Worm (Caenorhabditis elegans) whole organism, L3 larva: ENCODE measurements around the gene srj-44.

Source experiments
- ama-1 ChIP-seq: fragments of 150-350 bp; optimal IDR thresholded peaks from 2 replicates; lab custom pipeline; 2018
- ceh-28 ChIP-seq: fragments of 150-350 bp; optimal IDR thresholded peaks from 2 replicates; lab custom pipeline; 2014; ENCODE audit warnings: missing biosample characterization, missing genetic modification reagents, missing genetic modification characterization
- ceh-9 ChIP-seq: sonication (generic microtip); optimal IDR thresholded peaks from 2 replicates; lab custom pipeline; 2018; ENCODE audit warnings: missing biosample characterization, missing genetic modification characterization
- egl-5 ChIP-seq: fragments of 150-350 bp; optimal IDR thresholded peaks from 2 replicates; lab custom pipeline; 2017; ENCODE audit warnings: missing biosample characterization, missing genetic modification reagents, missing genetic modification characterization, inconsistent platforms
- elt-3 ChIP-seq, 3 experiments: fragments of 150-350 bp in 1 of 3; sonication (generic microtip) in 2 of 3; optimal IDR thresholded peaks; 2 replicates in 2 of 3; 4 replicates in 1 of 3; lab custom pipeline; 2014 to 2017; ENCODE audit warnings: missing biosample characterization in 3 of 3, missing genetic modification characterization in 3 of 3
- eor-1 ChIP-seq, 2 experiments: fragments of 150-350 bp; optimal IDR thresholded peaks; 2 replicates each; lab custom pipeline; 2014 to 2018; ENCODE audit warnings: missing biosample characterization in 2 of 2, missing genetic modification characterization in 2 of 2
- fkh-2 ChIP-seq: fragments of 150-350 bp; optimal IDR thresholded peaks from 2 replicates; lab custom pipeline; 2014; ENCODE audit warnings: missing biosample characterization, missing genetic modification reagents, missing genetic modification characterization
- fos-1 ChIP-seq: fragments of 150-350 bp; optimal IDR thresholded peaks from 2 replicates; lab custom pipeline; 2014; ENCODE audit warnings: missing biosample characterization, missing genetic modification characterization
- hmg-11 ChIP-seq: sonication (generic microtip); optimal IDR thresholded peaks from 2 replicates; lab custom pipeline; 2016; ENCODE audit warnings: missing genetic modification characterization, missing compliant biosample characterization
- mdl-1 ChIP-seq: fragments of 150-350 bp; optimal IDR thresholded peaks from 2 replicates; lab custom pipeline; 2014; ENCODE audit warnings: missing biosample characterization, missing genetic modification characterization
- nhr-23 ChIP-seq: fragments of 150-350 bp; optimal IDR thresholded peaks from 2 replicates; lab custom pipeline; 2014; ENCODE audit warnings: missing biosample characterization, missing genetic modification reagents, missing genetic modification characterization
- nhr-25 ChIP-seq: sonication (generic microtip); optimal IDR thresholded peaks from 2 replicates; lab custom pipeline; 2017; ENCODE audit warnings: missing biosample characterization, missing genetic modification characterization
- nhr-28 ChIP-seq: fragments of 150-350 bp; optimal IDR thresholded peaks from 2 replicates; lab custom pipeline; 2014; ENCODE audit warnings: missing biosample characterization, missing genetic modification characterization
- nhr-43 ChIP-seq: sonication (generic microtip); optimal IDR thresholded peaks from 2 replicates; lab custom pipeline; 2016; ENCODE audit warnings: mild to moderate bottlenecking, missing genetic modification characterization, missing compliant biosample characterization; ENCODE audit not compliant: poor library complexity, severe bottlenecking
- nhr-77 ChIP-seq: fragments of 150-350 bp; optimal IDR thresholded peaks from 2 replicates; lab custom pipeline; 2014; ENCODE audit warnings: missing biosample characterization, missing genetic modification characterization
- pqm-1 ChIP-seq: fragments of 150-350 bp; optimal IDR thresholded peaks from 2 replicates; lab custom pipeline; 2017; ENCODE audit warnings: missing biosample characterization, missing genetic modification characterization, inconsistent platforms
- sea-2 ChIP-seq: fragments of 150-350 bp; sonication (generic microtip); optimal IDR thresholded peaks from 4 replicates; lab custom pipeline; 2014; ENCODE audit warnings: missing biosample characterization, missing genetic modification reagents, missing genetic modification characterization
- skn-1 ChIP-seq: fragments of 150-350 bp; optimal IDR thresholded peaks from 2 replicates; lab custom pipeline; 2014; ENCODE audit warnings: missing biosample characterization, missing genetic modification characterization
- snpc-4 ChIP-seq: fragments of 150-350 bp; optimal IDR thresholded peaks from 2 replicates; lab custom pipeline; 2014; ENCODE audit warnings: missing biosample characterization, missing genetic modification characterization
- tbx-2 ChIP-seq: sonication (generic microtip); optimal IDR thresholded peaks from 2 replicates; lab custom pipeline; 2016; ENCODE audit warnings: mild to moderate bottlenecking, missing genetic modification characterization, missing compliant biosample characterization
- unc-62 ChIP-seq: fragments of 150-350 bp; sonication (generic microtip); optimal IDR thresholded peaks from 4 replicates; lab custom pipeline; 2014; ENCODE audit warnings: missing biosample characterization, missing genetic modification reagents, missing genetic modification characterization
- zag-1 ChIP-seq: fragments of 150-350 bp; optimal IDR thresholded peaks from 2 replicates; lab custom pipeline; 2014; ENCODE audit warnings: missing biosample characterization, missing genetic modification characterization
- ztf-11 ChIP-seq: fragments of 150-350 bp; optimal IDR thresholded peaks from 2 replicates; lab custom pipeline; 2014; ENCODE audit warnings: missing biosample characterization, missing genetic modification characterization

The srj-44 gene

ce11 chrV:2800676-2801075, 45.0 kb downstream of the srj-44 start:
- TF ChIP-seq tbx-2 (tag; lab: Kevin White, UChicago) (no peak), pqm-1 (tag; lab: Kevin White, UChicago) (no peak), elt-3 (tag; optimal IDR thresholded peaks at IDR 0.05; lab: Kevin White, UChicago) (no peak)

ce11 chrV:2799172-2799869, 46.4 kb downstream of the srj-44 start:
- TF ChIP-seq nhr-77 = no peak
- TF ChIP-seq unc-62 (GFP tag; lab: Kevin White, UChicago) = no peak
- TF ChIP-seq nhr-23 = no peak
- no peak for TF ChIP-seq nhr-43
- no peak for TF ChIP-seq nhr-28 (tag; lab: Kevin White, UChicago)
- TF ChIP-seq zag-1 (tag; lab: Kevin White, UChicago) = no peak
- no peak for TF ChIP-seq nhr-25 (tag; lab: Kevin White, UChicago)
- no peak for TF ChIP-seq pqm-1 (tag; lab: Kevin White, UChicago)
- TF ChIP-seq snpc-4 (tag; lab: Kevin White, UChicago) = no peak
- no peak for TF ChIP-seq ztf-11 (tag; lab: Kevin White, UChicago)
- TF ChIP-seq ceh-28 = no peak

- TF ChIP-seq hmg-11 (tag; lab: Kevin White, UChicago) = no peak
- no peak for TF ChIP-seq egl-5 (tag; lab: Kevin White, UChicago)
- no peak for TF ChIP-seq sea-2 (GFP tag; lab: Kevin White, UChicago)
- no peak for TF ChIP-seq fos-1
- TF ChIP-seq fkh-2 (tag; lab: Kevin White, UChicago) = no peak
- no peak for TF ChIP-seq elt-3 (tag; optimal IDR thresholded peaks at IDR 0.05; lab: Kevin White, UChicago)
- no peak for TF ChIP-seq ceh-28
- no peak for TF ChIP-seq ama-1 (lab: Kevin White, UChicago)
- TF ChIP-seq ztf-11 (tag; lab: Kevin White, UChicago) = no peak
- no peak for TF ChIP-seq eor-1 (tag; optimal IDR thresholded peaks at IDR 0.05; lab: Kevin White, UChicago)
- no peak for TF ChIP-seq mdl-1
- no peak for TF ChIP-seq skn-1
- no peak for TF ChIP-seq nhr-23
- no peak for TF ChIP-seq ceh-9 (tag; lab: Kevin White, UChicago)
- TF ChIP-seq, all 47 proteins: peak for 0
These were observed 49.7 kb downstream of the srj-44 start, which contains the start of gene F54E2.2 for ce11 chrV:2795998-2796397. Gene F54E2.2, plus strand, starts transcription at chrV:2796298.
